Fruit fly (Drosophila melanogaster) whole organism, embryonic: ENCODE measurements around the gene Wdr59.
A peak's percentile ranks its signal among the peaks of the same experiment; 100 is the strongest.

ENCODE experiments used
- Abd-B ChIP-seq: fragments of 200-800 bp; sonication (Bioruptor generic); optimal IDR thresholded peaks from 2 replicates; lab custom pipeline; 2018; ENCODE audit warnings: missing biosample characterization, mild to moderate bottlenecking, missing genetic modification characterization, moderate library complexity
- Ada2b ChIP-seq: fragments of 200-800 bp; sonication (Bioruptor generic); IDR thresholded peaks from 2 replicates; pipeline ENCODE4 v1.3.6; 2022; ENCODE audit warnings: missing biosample characterization, missing genetic modification characterization
- Awh ChIP-seq: fragments of 200-800 bp; sonication (Bioruptor generic); IDR thresholded peaks from 2 replicates; pipeline ENCODE4, ENCODE4 v1.3.6; 2022; ENCODE audit warnings: missing biosample characterization, missing genetic modification characterization
- Bgb ChIP-seq: fragments of 200-800 bp; sonication (Bioruptor generic); IDR thresholded peaks from 2 replicates; pipeline ENCODE4 v1.3.6; 2022; ENCODE audit warnings: missing biosample characterization, missing genetic modification characterization; ENCODE audit not compliant: partially characterized antibody
- CG10565 ChIP-seq: fragments of 200-800 bp; sonication (Bioruptor generic); optimal IDR thresholded peaks from 3 replicates; lab custom pipeline; 2016; ENCODE audit warnings: missing biosample characterization, mild to moderate bottlenecking, missing genetic modification characterization
- CG11093 ChIP-seq: fragments of 200-800 bp; sonication (Bioruptor generic); IDR thresholded peaks from 3 replicates; pipeline ENCODE4 v1.3.6; 2022; ENCODE audit warnings: missing biosample characterization, missing genetic modification characterization
- CG12391 ChIP-seq: fragments of 200-800 bp; sonication (Bioruptor generic); optimal IDR thresholded peaks from 3 replicates; lab custom pipeline; 2018; ENCODE audit warnings: missing biosample characterization, mild to moderate bottlenecking, missing genetic modification characterization, moderate library complexity
- CG12659 ChIP-seq: fragments of 200-800 bp; sonication (Bioruptor generic); optimal IDR thresholded peaks from 3 replicates; lab custom pipeline; 2017; ENCODE audit warnings: mild to moderate bottlenecking, missing biosample characterization, missing genetic modification reagents, missing genetic modification characterization
- CG14441 ChIP-seq: fragments of 200-800 bp; sonication (Bioruptor generic); IDR thresholded peaks from 2 replicates; pipeline ENCODE4 v1.3.6; 2022; ENCODE audit warnings: missing biosample characterization, missing genetic modification characterization
- CG15601 ChIP-seq: fragments of 200-800 bp; sonication (Bioruptor generic); optimal IDR thresholded peaks from 3 replicates; lab custom pipeline; 2019; ENCODE audit warnings: missing biosample characterization, mild to moderate bottlenecking, missing genetic modification characterization, moderate library complexity
- CG18011 ChIP-seq: fragments of 200-800 bp; sonication (Bioruptor generic); optimal IDR thresholded peaks from 2 replicates; lab custom pipeline; 2017; ENCODE audit warnings: missing biosample characterization, missing genetic modification characterization, mild to moderate bottlenecking, moderate library complexity, missing genotype
- CG31224 ChIP-seq: fragments of 200-800 bp; sonication (Bioruptor generic); IDR thresholded peaks from 2 replicates; pipeline ENCODE4 v1.3.6; 2022; ENCODE audit warnings: missing biosample characterization, missing genetic modification characterization
- CG31388 ChIP-seq: fragments of 200-800 bp; sonication (Bioruptor generic); optimal IDR thresholded peaks from 2 replicates; lab custom pipeline; 2016; ENCODE audit warnings: missing biosample characterization, missing genetic modification characterization
- CG32772 ChIP-seq: fragments of 200-800 bp; sonication (Bioruptor generic); IDR thresholded peaks from 2 replicates; pipeline ENCODE4 v1.3.6; 2022; ENCODE audit warnings: missing biosample characterization, missing genetic modification characterization
- CG34376 ChIP-seq: fragments of 200-800 bp; sonication (Bioruptor generic); optimal IDR thresholded peaks from 2 replicates; lab custom pipeline; 2018; ENCODE audit warnings: missing biosample characterization, mild to moderate bottlenecking, missing genetic modification characterization
- CG9817 ChIP-seq: fragments of 200-800 bp; sonication (Bioruptor generic); optimal IDR thresholded peaks from 2 replicates; lab custom pipeline; 2018; ENCODE audit warnings: missing biosample characterization, mild to moderate bottlenecking, missing genetic modification characterization, moderate library complexity
- CoRest ChIP-seq: fragments of 200-800 bp; sonication (Bioruptor generic); optimal IDR thresholded peaks from 3 replicates; lab custom pipeline; 2018; ENCODE audit warnings: missing biosample characterization, mild to moderate bottlenecking, missing genetic modification characterization, moderate library complexity
- D19B ChIP-seq: fragments of 200-800 bp; sonication (Bioruptor generic); optimal IDR thresholded peaks from 2 replicates; lab custom pipeline; 2017; ENCODE audit warnings: missing biosample characterization, mild to moderate bottlenecking, missing genetic modification characterization
- Dbx ChIP-seq: fragments of 200-800 bp; sonication (Bioruptor generic); IDR thresholded peaks from 3 replicates; pipeline ENCODE4 v1.3.6; 2022; ENCODE audit warnings: missing biosample characterization, missing genetic modification characterization
- Dek ChIP-seq: fragments of 200-800 bp; sonication (Bioruptor generic); optimal IDR thresholded peaks from 3 replicates; lab custom pipeline; 2019; ENCODE audit warnings: missing biosample characterization, mild to moderate bottlenecking, missing genetic modification characterization, moderate library complexity
- E2f1 ChIP-seq: fragments of 200-800 bp; sonication (Bioruptor generic); IDR thresholded peaks from 2 replicates; pipeline ENCODE4 v1.3.6; 2022; ENCODE audit warnings: missing biosample characterization, missing genetic modification characterization
- Ets65A ChIP-seq: fragments of 200-800 bp; sonication (Bioruptor generic); peaks from one replicate; lab custom pipeline; 2016; ENCODE audit warnings: missing biosample characterization, missing genetic modification characterization
- Fer2 ChIP-seq: fragments of 200-800 bp; sonication (Bioruptor generic); optimal IDR thresholded peaks from 2 replicates; lab custom pipeline; 2018; ENCODE audit warnings: missing biosample characterization, mild to moderate bottlenecking, missing genetic modification characterization, moderate library complexity
- Fer3 ChIP-seq: fragments of 200-800 bp; sonication (Bioruptor generic); optimal IDR thresholded peaks from 2 replicates; lab custom pipeline; 2018; ENCODE audit warnings: missing biosample characterization, mild to moderate bottlenecking, missing genetic modification characterization, moderate library complexity
- HLHmδ ChIP-seq: fragments of 200-800 bp; sonication (Bioruptor generic); optimal IDR thresholded peaks from 2 replicates; lab custom pipeline; 2018; ENCODE audit warnings: missing biosample characterization, mild to moderate bottlenecking, missing genetic modification characterization, moderate library complexity
- HmgZ ChIP-seq: fragments of 200-800 bp; sonication (Bioruptor generic); optimal IDR thresholded peaks from 2 replicates; lab custom pipeline; 2018; ENCODE audit warnings: missing biosample characterization, mild to moderate bottlenecking, missing genetic modification characterization
- Hr51 ChIP-seq, 2 experiments: fragments of 200-800 bp; sonication (Bioruptor generic); optimal IDR thresholded peaks; 2 replicates in 1 of 2; 3 replicates in 1 of 2; lab custom pipeline; 2016 to 2018; ENCODE audit warnings: missing biosample characterization in 2 of 2, missing genetic modification characterization in 2 of 2, mild to moderate bottlenecking in 1 of 2, moderate library complexity in 1 of 2
- MBD-R2 ChIP-seq: fragments of 200-800 bp; sonication (Bioruptor generic); IDR thresholded peaks from 2 replicates; pipeline ENCODE4 v1.3.6; 2022; ENCODE audit warnings: missing biosample characterization, missing genetic modification characterization
- NFAT ChIP-seq: fragments of 200-800 bp; sonication (Bioruptor generic); IDR thresholded peaks from 2 replicates; pipeline ENCODE4 v1.3.6; 2022; ENCODE audit warnings: missing biosample characterization, missing genetic modification characterization
- NfI ChIP-seq: fragments of 200-800 bp; sonication (Bioruptor generic); optimal IDR thresholded peaks from 3 replicates; lab custom pipeline; 2018; ENCODE audit warnings: missing biosample characterization, mild to moderate bottlenecking, missing genetic modification characterization, moderate library complexity
- Pdp1 ChIP-seq, 2 experiments: fragments of 200-800 bp; sonication (Bioruptor generic); optimal IDR thresholded peaks; 3 replicates each; lab custom pipeline; 2016; ENCODE audit warnings: missing biosample characterization in 2 of 2, missing genetic modification characterization in 2 of 2, mild to moderate bottlenecking in 1 of 2, moderate library complexity in 1 of 2
- Stat92E ChIP-seq, 3 experiments: fragments of >200 bp in 2 of 3; fragments of 200-800 bp in 1 of 3; sonication (Bioruptor generic) in 1 of 3; optimal IDR thresholded peaks; 2 replicates each; lab custom pipeline; 2017 to 2019; ENCODE audit warnings: missing biosample characterization in 3 of 3, missing genetic modification characterization in 3 of 3, mild to moderate bottlenecking in 1 of 3, moderate library complexity in 1 of 3
- YL-1 ChIP-seq: fragments of 200-800 bp; sonication (Bioruptor generic); optimal IDR thresholded peaks from 3 replicates; lab custom pipeline; 2017; ENCODE audit warnings: missing biosample characterization, mild to moderate bottlenecking, missing genetic modification characterization
- chn ChIP-seq: fragments of 200-800 bp; sonication (Bioruptor generic); optimal IDR thresholded peaks from 2 replicates; lab custom pipeline; 2016; ENCODE audit warnings: missing biosample characterization, missing genetic modification characterization
- crc ChIP-seq: fragments of 200-800 bp; sonication (Bioruptor generic); optimal IDR thresholded peaks from 2 replicates; lab custom pipeline; 2016; ENCODE audit warnings: missing biosample characterization, missing genetic modification characterization
- fd3F ChIP-seq: fragments of 200-800 bp; sonication (Bioruptor generic); optimal IDR thresholded peaks from 2 replicates; lab custom pipeline; 2018; ENCODE audit warnings: missing biosample characterization, mild to moderate bottlenecking, missing genetic modification characterization, moderate library complexity
- fd64A ChIP-seq: fragments of 200-800 bp; sonication (Bioruptor generic); optimal IDR thresholded peaks from 3 replicates; lab custom pipeline; 2018; ENCODE audit warnings: missing biosample characterization, mild to moderate bottlenecking, missing genetic modification characterization
- ind ChIP-seq: fragments of 200-800 bp; sonication (Bioruptor generic); optimal IDR thresholded peaks from 3 replicates; lab custom pipeline; 2016; ENCODE audit warnings: missing biosample characterization, missing genetic modification characterization
- lilli ChIP-seq: fragments of 200-800 bp; sonication (Bioruptor generic); optimal IDR thresholded peaks from 3 replicates; lab custom pipeline; 2016; ENCODE audit warnings: missing biosample characterization, missing genetic modification characterization
- onecut ChIP-seq: fragments of 200-800 bp; sonication (Bioruptor generic); IDR thresholded peaks from 2 replicates; pipeline ENCODE4 v1.3.6; 2022; ENCODE audit warnings: missing biosample characterization, missing genetic modification characterization
- pho ChIP-seq: fragments of 200-800 bp; sonication (Bioruptor generic); optimal IDR thresholded peaks from 2 replicates; lab custom pipeline; 2016; ENCODE audit warnings: missing biosample characterization, missing genetic modification characterization
- pnt ChIP-seq: fragments of 200-800 bp; sonication (Bioruptor generic); optimal IDR thresholded peaks from 3 replicates; lab custom pipeline; 2016; ENCODE audit warnings: missing biosample characterization, missing genetic modification characterization
- ranshi ChIP-seq: fragments of 200-800 bp; sonication (Bioruptor generic); IDR thresholded peaks from 2 replicates; pipeline ENCODE4 v1.3.6; 2022; ENCODE audit warnings: missing biosample characterization, missing genetic modification characterization
- sc ChIP-seq, 3 experiments: fragments of >200 bp in 2 of 3; fragments of 200-800 bp in 1 of 3; sonication (Bioruptor generic) in 1 of 3; optimal IDR thresholded peaks; 2 replicates in 2 of 3; 3 replicates in 1 of 3; lab custom pipeline; 2017; ENCODE audit warnings: mild to moderate bottlenecking in 1 of 3, missing biosample characterization in 1 of 3, missing genetic modification characterization in 1 of 3, missing genetic modification reagents in 1 of 3
- slbo ChIP-seq: fragments of 200-800 bp; sonication (Bioruptor generic); IDR thresholded peaks from 2 replicates; pipeline ENCODE4 v1.3.6; 2022; ENCODE audit warnings: missing biosample characterization, missing genetic modification characterization
- slou ChIP-seq: fragments of 200-800 bp; sonication (Bioruptor generic); optimal IDR thresholded peaks from 3 replicates; lab custom pipeline; 2016; ENCODE audit warnings: missing biosample characterization, missing genetic modification characterization
- tio ChIP-seq: fragments of 200-800 bp; sonication (Bioruptor generic); optimal IDR thresholded peaks from 2 replicates; lab custom pipeline; 2017; ENCODE audit warnings: missing biosample characterization, missing genetic modification characterization, inconsistent platforms
- unpg ChIP-seq: fragments of 200-800 bp; sonication (Bioruptor generic); optimal IDR thresholded peaks from 3 replicates; lab custom pipeline; 2018; ENCODE audit warnings: missing biosample characterization, mild to moderate bottlenecking, missing genetic modification characterization, moderate library complexity

Wdr59 gene

DNA sequence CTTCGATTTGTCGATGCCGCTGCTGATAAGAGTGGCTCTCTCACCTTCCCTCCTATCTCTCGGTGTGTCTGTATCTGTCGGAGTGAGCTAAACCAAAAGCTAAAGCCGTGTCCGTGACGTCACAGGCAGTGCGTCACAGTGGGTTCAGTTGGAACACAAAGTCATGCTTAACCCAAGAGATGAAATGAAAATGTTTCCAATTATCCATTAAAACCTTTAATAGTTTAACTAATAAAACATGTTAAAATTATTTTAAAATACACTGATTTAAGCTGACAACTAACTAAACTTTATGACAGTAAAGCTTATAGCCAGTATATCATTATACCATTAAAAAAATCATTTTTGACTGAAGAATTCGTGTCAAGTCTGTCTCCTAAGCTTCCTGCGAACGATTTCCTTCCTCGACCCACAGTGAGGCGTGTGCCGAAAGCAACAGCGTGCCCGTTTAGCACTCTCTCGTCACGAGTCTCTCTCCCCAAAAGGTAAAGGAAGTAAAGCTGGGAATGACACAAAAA lies 21.8 kb downstream of the Wdr59 start, which contains the start of gene Idua (continued):
- TF ChIP-seq CG15601 (peak; percentile 67), crc (GFP tag; lab: Kevin White, UChicago) (no peak), CG31224 (0 out of 2 replicates have a peak, but pooled peaks have one; percentile 30), CG9817 (peak; percentile 59), CG12659 (GFP tag; lab: Kevin White, UChicago) (peak; percentile 83), Awh (GFP tag; lab: Robert Waterston, UW) (peak; percentile 37; the same call in 1 of the 2 replicates), unpg (GFP tag; lab: Kevin White, UChicago) (no peak), onecut (GFP tag; lab: Robert Waterston, UW) (peak; percentile 59), lilli (GFP tag; lab: Kevin White, UChicago) (peak; percentile 69), sc (optimal IDR thresholded peaks at IDR 0.05; lab: Kevin White, UChicago) (no peak), sc (GFP tag; optimal IDR thresholded peaks at IDR 0.05; lab: Kevin White, UChicago) (peak; percentile 17), E2f1 (GFP tag; lab: Robert Waterston, UW) (peak; percentile 39; the same call in 1 of the 2 replicates), Abd-B (peak; percentile 13), fd3F (GFP tag; lab: Kevin White, UChicago) (peak; percentile 53), Hr51 (GFP tag; optimal IDR thresholded peaks at IDR 0.05; lab: Kevin White, UChicago) (peak in 1 of 2 experiments; percentile 21), CG18011 (GFP tag; lab: Kevin White, UChicago) (peak; percentile 41), Dbx (GFP tag; lab: Robert Waterston, UW) (peak; percentile 37; the same call in 1 of the 3 replicates), Ets65A (GFP tag; lab: Kevin White, UChicago) (peak; percentile 90), D19B (GFP tag; lab: Kevin White, UChicago) (peak; percentile 33), ranshi (GFP tag; lab: Robert Waterston, UW) (0 out of 2 replicates have a peak, but pooled peaks have one; percentile 18), ind (GFP tag; lab: Kevin White, UChicago) (peak; percentile 61), Bgb (GFP tag; lab: Robert Waterston, UW) (no peak), CG31388 (peak; percentile 12), Fer3 (peak; percentile 53), HLHmδ (GFP tag; lab: Kevin White, UChicago) (no peak), Stat92E (GFP tag; optimal IDR thresholded peaks at IDR 0.05; lab: Kevin White, UChicago) (peak in 1 of 3 experiments; percentile 9), fd64A (GFP tag; lab: Kevin White, UChicago) (peak; percentile 11), NFAT (GFP tag; lab: Robert Waterston, UW) (0 out of 2 replicates have a peak, but pooled peaks have one; percentile 12), chn (GFP tag; lab: Kevin White, UChicago) (no peak), CG14441 (GFP tag; lab: Robert Waterston, UW) (peak; percentile 18; the same call in 1 of the 2 replicates), CG32772 (GFP tag; lab: Robert Waterston, UW) (0 out of 2 replicates have a peak, but pooled peaks have one; percentile 31), CG10565 (GFP tag; lab: Kevin White, UChicago) (no peak), CG12391 (tag; lab: Kevin White, UChicago) (peak; percentile 69), Dek (peak; percentile 63), CG11093 (peak; percentile 69; the same call in 2 of the 3 replicates), slbo (GFP tag; lab: Robert Waterston, UW) (peak; percentile 66), MBD-R2 (0 out of 2 replicates have a peak, but pooled peaks have one; percentile 6), Pdp1 (GFP tag; optimal IDR thresholded peaks at IDR 0.05; lab: Kevin White, UChicago) (peak; percentile 15 to 19), CoRest (peak; percentile 81), YL-1 (GFP tag; lab: Kevin White, UChicago) (peak; percentile 26), CG34376 (peak; percentile 75), Fer2 (tag; lab: Kevin White, UChicago) (peak; percentile 40), pnt (no peak), HmgZ (tag; lab: Kevin White, UChicago) (peak; percentile 58), slou (peak; percentile 2), NfI (GFP tag; lab: Kevin White, UChicago) (peak; percentile 69), pho (GFP tag; lab: Kevin White, UChicago) (peak; percentile 28), tio (GFP tag; lab: Kevin White, UChicago) (peak; percentile 55), Ada2b (GFP tag; lab: Robert Waterston, UW) (peak; percentile 53; the same call in 1 of the 2 replicates)
